Worm (Caenorhabditis elegans) whole organism, mixed stage, embryonic: ENCODE results near the gene Y54G9A.9.

Source experiments
- M03D4.4 ChIP-seq: sonication (generic microtip); optimal IDR thresholded peaks from 2 replicates; lab custom pipeline; 2017; ENCODE audit warnings: mild to moderate bottlenecking, missing genetic modification characterization, missing compliant biosample characterization
- bed-3 ChIP-seq: fragments of 200-800 bp; sonication (Bioruptor generic); optimal IDR thresholded peaks from 3 replicates; lab custom pipeline; 2018; ENCODE audit warnings: mild to moderate bottlenecking, missing genetic modification characterization, moderate library complexity, missing compliant biosample characterization
- blmp-1 ChIP-seq: fragments of 150-350 bp; optimal IDR thresholded peaks from 2 replicates; lab custom pipeline; 2014; ENCODE audit warnings: missing biosample characterization, missing genetic modification characterization
- ceh-43 ChIP-seq: fragments of 200-800 bp; sonication (Bioruptor generic); optimal IDR thresholded peaks from 2 replicates; lab custom pipeline; 2018; ENCODE audit warnings: mild to moderate bottlenecking, missing genetic modification characterization, moderate library complexity, missing compliant biosample characterization
- ceh-83 ChIP-seq: fragments of 200-800 bp; sonication (Bioruptor generic); optimal IDR thresholded peaks from 2 replicates; lab custom pipeline; 2018; ENCODE audit warnings: mild to moderate bottlenecking, missing genetic modification characterization, missing compliant biosample characterization
- ces-1 ChIP-seq: fragments of 150-350 bp; optimal IDR thresholded peaks from 2 replicates; lab custom pipeline; 2014; ENCODE audit warnings: missing biosample characterization, missing genetic modification reagents, missing genetic modification characterization
- cnd-1 ChIP-seq: fragments of 200-800 bp; sonication (Bioruptor generic); optimal IDR thresholded peaks from 2 replicates; lab custom pipeline; 2018; ENCODE audit warnings: mild to moderate bottlenecking, missing genetic modification characterization, missing compliant biosample characterization
- drap-1 ChIP-seq: fragments of 200-800 bp; sonication (Bioruptor generic); optimal IDR thresholded peaks from 3 replicates; lab custom pipeline; 2018; ENCODE audit warnings: mild to moderate bottlenecking, missing genetic modification characterization, missing compliant biosample characterization
- elt-1 ChIP-seq: sonication (generic microtip); optimal IDR thresholded peaks from 2 replicates; lab custom pipeline; 2017; ENCODE audit warnings: missing genetic modification characterization, mild to moderate bottlenecking, missing compliant biosample characterization, antibody characterized with exemption, moderate library complexity, borderline replicate concordance; ENCODE audit not compliant: insufficient read depth
- elt-3 ChIP-seq: fragments of 150-350 bp; optimal IDR thresholded peaks from 2 replicates; lab custom pipeline; 2014; ENCODE audit warnings: missing biosample characterization, missing genetic modification characterization
- flh-1 ChIP-seq: fragments of 200-800 bp; sonication (Bioruptor generic); optimal IDR thresholded peaks from 2 replicates; lab custom pipeline; 2018; ENCODE audit warnings: mild to moderate bottlenecking, missing genetic modification characterization, moderate library complexity, missing compliant biosample characterization
- ham-2 ChIP-seq: fragments of 200-800 bp; sonication (Bioruptor generic); optimal IDR thresholded peaks from 2 replicates; lab custom pipeline; 2018; ENCODE audit warnings: mild to moderate bottlenecking, missing genetic modification characterization, missing compliant biosample characterization
- hlh-1 ChIP-seq: fragments of 150-350 bp; optimal IDR thresholded peaks from 2 replicates; lab custom pipeline; 2014; ENCODE audit warnings: missing biosample characterization, missing genetic modification reagents, missing genetic modification characterization
- lin-13 ChIP-seq: fragments of 150-350 bp; optimal IDR thresholded peaks from 2 replicates; lab custom pipeline; 2014; ENCODE audit warnings: missing biosample characterization, missing genetic modification characterization
- lin-32 ChIP-seq: fragments of 200-800 bp; sonication (Bioruptor generic); optimal IDR thresholded peaks from 2 replicates; lab custom pipeline; 2018; ENCODE audit warnings: mild to moderate bottlenecking, missing genetic modification characterization, missing compliant biosample characterization
- lsy-2 ChIP-seq: fragments of 150-350 bp; optimal IDR thresholded peaks from 2 replicates; lab custom pipeline; 2014; ENCODE audit warnings: missing biosample characterization, missing genetic modification characterization
- mab-5 ChIP-seq: fragments of 150-350 bp; optimal IDR thresholded peaks from 2 replicates; lab custom pipeline; 2014; ENCODE audit warnings: missing biosample characterization, missing genetic modification characterization
- mep-1 ChIP-seq: fragments of 150-350 bp; optimal IDR thresholded peaks from 2 replicates; lab custom pipeline; 2017; ENCODE audit warnings: missing biosample characterization, missing genetic modification reagents, missing genetic modification characterization, inconsistent platforms
- mls-2 ChIP-seq: sonication (generic microtip); optimal IDR thresholded peaks from 2 replicates; lab custom pipeline; 2016; ENCODE audit warnings: mild to moderate bottlenecking, missing genetic modification characterization, moderate library complexity, missing compliant biosample characterization
- nhr-12 ChIP-seq: fragments of 150-350 bp; optimal IDR thresholded peaks from 2 replicates; lab custom pipeline; 2014; ENCODE audit warnings: missing biosample characterization, missing genetic modification characterization
- nhr-2 ChIP-seq: fragments of 150-350 bp; optimal IDR thresholded peaks from 2 replicates; lab custom pipeline; 2014; ENCODE audit warnings: missing biosample characterization, missing genetic modification characterization
- nhr-237 ChIP-seq: fragments of 150-350 bp; optimal IDR thresholded peaks from 2 replicates; lab custom pipeline; 2014; ENCODE audit warnings: missing biosample characterization, missing genetic modification characterization
- nhr-28 ChIP-seq: fragments of 150-350 bp; optimal IDR thresholded peaks from 2 replicates; lab custom pipeline; 2014; ENCODE audit warnings: missing biosample characterization, missing genetic modification characterization
- nhr-76 ChIP-seq: sonication (generic microtip); optimal IDR thresholded peaks from 2 replicates; lab custom pipeline; 2017; ENCODE audit warnings: missing biosample characterization, missing genetic modification characterization
- pha-4 ChIP-seq: fragments of 150-350 bp; optimal IDR thresholded peaks from 2 replicates; lab custom pipeline; 2018; ENCODE audit warnings: missing biosample characterization, missing genetic modification reagents, missing genetic modification characterization
- sem-2 ChIP-seq: fragments of 200-800 bp; sonication (Bioruptor generic); optimal IDR thresholded peaks from 2 replicates; lab custom pipeline; 2018; ENCODE audit warnings: mild to moderate bottlenecking, missing genetic modification characterization, missing compliant biosample characterization
- snpc-4 ChIP-seq: fragments of 150-350 bp; optimal IDR thresholded peaks from 2 replicates; lab custom pipeline; 2014; ENCODE audit warnings: missing biosample characterization, missing genetic modification characterization
- sptf-1 ChIP-seq: sonication (generic microtip); optimal IDR thresholded peaks from 2 replicates; lab custom pipeline; 2017; ENCODE audit warnings: mild to moderate bottlenecking, missing genetic modification characterization, moderate library complexity, missing compliant biosample characterization
- unc-120 ChIP-seq: sonication (generic microtip); optimal IDR thresholded peaks from 2 replicates; lab custom pipeline; 2017; ENCODE audit warnings: missing genetic modification characterization, missing compliant biosample characterization; ENCODE audit not compliant: poor library complexity, severe bottlenecking
- unc-39 ChIP-seq: fragments of 150-350 bp; optimal IDR thresholded peaks from 2 replicates; lab custom pipeline; 2014; ENCODE audit warnings: missing biosample characterization, missing genetic modification characterization
- unc-62 ChIP-seq: fragments of 150-350 bp; optimal IDR thresholded peaks from 2 replicates; lab custom pipeline; 2014; ENCODE audit warnings: missing biosample characterization, missing genetic modification reagents, missing genetic modification characterization
- zip-8 ChIP-seq: fragments of 150-350 bp; optimal IDR thresholded peaks from 2 replicates; lab custom pipeline; 2014; ENCODE audit warnings: missing biosample characterization, missing genetic modification characterization
- ztf-11 ChIP-seq: fragments of 150-350 bp; optimal IDR thresholded peaks from 2 replicates; lab custom pipeline; 2014; ENCODE audit warnings: missing biosample characterization, missing genetic modification characterization

Gene Y54G9A.9

ce11 chrII:13722763-13723162 lies 6.8 kb upstream of the Y54G9A.9 start, which contains the start of gene Y54G9A.5:
Gene Y54G9A.5 (plus strand): TSS chrII:13723007.
- no peak for TF ChIP-seq ces-1 (GFP tag; lab: Kevin White, UChicago)
- no peak for TF ChIP-seq elt-3
- TF ChIP-seq unc-62 (GFP tag; lab: Kevin White, UChicago), result no peak
- TF ChIP-seq flh-1 (GFP tag; lab: Kevin White, UChicago), result no peak
- no peak for TF ChIP-seq bed-3
- TF ChIP-seq hlh-1 (tag; lab: Kevin White, UChicago), result no peak
- no peak for TF ChIP-seq mab-5
- TF ChIP-seq ham-2 (GFP tag; lab: Kevin White, UChicago), result no peak
- no peak for TF ChIP-seq elt-1 (tag; lab: Kevin White, UChicago)
- no peak for TF ChIP-seq lin-13 (tag; lab: Kevin White, UChicago)
- TF ChIP-seq sem-2, result no peak

ce11 chrII:13723754-13724153 lies 5.8 kb upstream of the Y54G9A.9 start:
- TF ChIP-seq nhr-12 (tag; lab: Kevin White, UChicago), result no peak
- TF ChIP-seq sptf-1 (tag; lab: Kevin White, UChicago), result no peak
- TF ChIP-seq M03D4.4 (tag; lab: Kevin White, UChicago), result no peak
- no peak for TF ChIP-seq elt-1 (tag; lab: Kevin White, UChicago)
- TF ChIP-seq mab-5, result no peak
- no peak for TF ChIP-seq ceh-43
- TF ChIP-seq ceh-83, result no peak
- no peak for TF ChIP-seq cnd-1 (tag; lab: Kevin White, UChicago)
- TF ChIP-seq nhr-76, result no peak
- no peak for TF ChIP-seq nhr-237 (tag; lab: Kevin White, UChicago)
- no peak for TF ChIP-seq nhr-2
- no peak for TF ChIP-seq mls-2 (tag; lab: Kevin White, UChicago)
- TF ChIP-seq elt-3, result no peak
- no peak for TF ChIP-seq drap-1 (GFP tag; lab: Kevin White, UChicago)
- no peak for TF ChIP-seq hlh-1 (tag; lab: Kevin White, UChicago)
- TF ChIP-seq unc-39 (tag; lab: Kevin White, UChicago), result no peak
- TF ChIP-seq, all 35 proteins: peak for 0

- no peak for TF ChIP-seq pha-4 (tag; lab: Kevin White, UChicago)
- TF ChIP-seq lsy-2 (tag; lab: Kevin White, UChicago), result peak; percentile 27
- TF ChIP-seq nhr-28 (tag; lab: Kevin White, UChicago), result no peak
- peak; percentile 14 for TF ChIP-seq mep-1 (tag; lab: Kevin White, UChicago)
These were observed 3.7 kb upstream of the Y54G9A.9 start, which contains the start of the genes Y54G9A.7 and bub-3 for ce11 chrII:13725793-13726192. Gene Y54G9A.7 (minus strand): TSS chrII:13725799. Gene bub-3 (plus strand): TSS chrII:13726062.

ce11 chrII:13732146-13732545 lies 2.6 kb downstream of the Y54G9A.9 start:
- no peak for TF ChIP-seq ztf-11 (tag; lab: Kevin White, UChicago)
- no peak for TF ChIP-seq unc-120
- TF ChIP-seq flh-1 (GFP tag; lab: Kevin White, UChicago), result no peak
- TF ChIP-seq cnd-1 (tag; lab: Kevin White, UChicago), result no peak
- TF ChIP-seq bed-3, result no peak
- TF ChIP-seq blmp-1 (tag; lab: Kevin White, UChicago), result no peak
- no peak for TF ChIP-seq elt-3
- TF ChIP-seq snpc-4, result no peak
- TF ChIP-seq zip-8 (tag; lab: Kevin White, UChicago), result no peak
- TF ChIP-seq sem-2, result no peak
- TF ChIP-seq pha-4 (tag; lab: Kevin White, UChicago), result no peak
- no peak for TF ChIP-seq nhr-2
- no peak for TF ChIP-seq hlh-1 (tag; lab: Kevin White, UChicago)
- TF ChIP-seq lin-32, result no peak
- no peak for TF ChIP-seq lin-13 (tag; lab: Kevin White, UChicago)
- no peak for TF ChIP-seq drap-1 (GFP tag; lab: Kevin White, UChicago)
- no peak for TF ChIP-seq sptf-1 (tag; lab: Kevin White, UChicago)
- no peak for TF ChIP-seq nhr-28 (tag; lab: Kevin White, UChicago)

- TF ChIP-seq unc-120 (no peak), nhr-237 (tag; lab: Kevin White, UChicago) (no peak), elt-1 (tag; lab: Kevin White, UChicago) (no peak)
These were observed 3.1 kb downstream of the Y54G9A.9 start for ce11 chrII:13732577-13732976.
